Worm (Caenorhabditis elegans): ENCODE results near the gene mrps-34.

DNA sequence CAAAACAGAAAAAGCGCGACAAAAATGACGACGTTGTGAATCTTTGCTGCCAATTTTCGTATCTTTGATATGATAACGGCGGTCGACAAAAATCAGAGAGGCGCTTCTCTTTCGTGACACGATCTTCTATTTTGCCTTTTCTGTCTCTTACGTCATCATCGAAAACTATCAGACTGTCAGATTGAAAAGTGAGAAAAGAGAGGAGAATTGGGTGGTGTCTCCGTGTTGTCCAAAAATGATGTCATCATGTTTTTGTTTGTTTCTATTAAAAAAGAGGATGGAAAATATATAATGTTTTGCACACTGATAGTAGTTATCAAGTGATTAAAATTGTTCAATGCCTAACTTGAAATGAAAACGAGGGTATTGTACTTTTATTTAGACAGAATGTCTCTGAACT is 46.2 kb downstream of the mrps-34 start:
- no peak for TF ChIP-seq ceh-82 (tag; optimal IDR thresholded peaks at IDR 0.05)
- no peak for TF ChIP-seq fos-1 (tag; optimal IDR thresholded peaks at IDR 0.05)
- no peak for TF ChIP-seq C16A3.4 (tag; optimal IDR thresholded peaks at IDR 0.05)
- TF ChIP-seq skn-1 (tag; optimal IDR thresholded peaks at IDR 0.05), result peak; percentile 7
- TF ChIP-seq rnt-1 (tag; optimal IDR thresholded peaks at IDR 0.05), result peak; percentile 11
- TF ChIP-seq nhr-237 (tag; optimal IDR thresholded peaks at IDR 0.05), result no peak
- TF ChIP-seq egl-27 (tag; optimal IDR thresholded peaks at IDR 0.05), result no peak

Measured in whole organism, L1 larva.